Worm (Caenorhabditis elegans): ENCODE results near the gene F57B1.6.

F57B1.6 gene

DNA sequence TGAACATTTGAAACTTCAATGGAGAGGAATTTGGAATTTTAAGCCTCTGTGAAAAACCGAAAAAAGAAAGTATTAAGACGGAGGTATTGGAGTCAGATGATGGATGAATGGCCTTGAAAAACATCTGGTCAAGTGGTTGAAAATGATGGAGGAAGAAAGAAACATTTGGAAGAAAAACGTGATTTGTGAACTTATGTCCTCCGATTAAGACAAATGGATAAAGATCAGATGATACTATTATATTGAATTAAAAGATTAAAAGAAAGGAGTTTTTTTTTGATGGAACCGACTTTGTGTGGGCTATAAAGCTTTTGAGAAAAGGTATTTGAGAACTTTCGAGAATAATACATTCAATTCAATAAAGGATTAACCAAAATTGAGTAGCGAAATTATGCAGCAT, 50.1 kb downstream of the F57B1.6 start:
- TF ChIP-seq nhr-129 (tag; optimal IDR thresholded peaks at IDR 0.05) = peak; percentile 9
- peak in 1 of 2 experiments; percentile 18 for TF ChIP-seq lsy-2 (tag; optimal IDR thresholded peaks at IDR 0.05)
- no peak for TF ChIP-seq sma-3 (GFP tag; optimal IDR thresholded peaks at IDR 0.05)
- peak; percentile 71 for TF ChIP-seq sma-9 (GFP tag; optimal IDR thresholded peaks at IDR 0.05)
- TF ChIP-seq sma-9 (tag; optimal IDR thresholded peaks at IDR 0.05) = no peak
- TF ChIP-seq sem-4 (tag; optimal IDR thresholded peaks at IDR 0.05) = peak; percentile 34
- TF ChIP-seq ztf-1 (GFP tag; conservative IDR thresholded peaks at IDR 0.05) = no peak
- TF ChIP-seq snpc-4 (tag; optimal IDR thresholded peaks at IDR 0.05) = no peak
- peak; percentile 49 for TF ChIP-seq unc-55 (GFP tag; optimal IDR thresholded peaks at IDR 0.05)
- peak; percentile 2 for TF ChIP-seq egl-27 (tag; optimal IDR thresholded peaks at IDR 0.05)
- TF ChIP-seq ztf-4 (tag; optimal IDR thresholded peaks at IDR 0.05) = no peak
- peak; percentile 80 for TF ChIP-seq nhr-25 (tag; optimal IDR thresholded peaks at IDR 0.05)
- no peak for TF ChIP-seq nhr-237 (tag; optimal IDR thresholded peaks at IDR 0.05)

DNA sequence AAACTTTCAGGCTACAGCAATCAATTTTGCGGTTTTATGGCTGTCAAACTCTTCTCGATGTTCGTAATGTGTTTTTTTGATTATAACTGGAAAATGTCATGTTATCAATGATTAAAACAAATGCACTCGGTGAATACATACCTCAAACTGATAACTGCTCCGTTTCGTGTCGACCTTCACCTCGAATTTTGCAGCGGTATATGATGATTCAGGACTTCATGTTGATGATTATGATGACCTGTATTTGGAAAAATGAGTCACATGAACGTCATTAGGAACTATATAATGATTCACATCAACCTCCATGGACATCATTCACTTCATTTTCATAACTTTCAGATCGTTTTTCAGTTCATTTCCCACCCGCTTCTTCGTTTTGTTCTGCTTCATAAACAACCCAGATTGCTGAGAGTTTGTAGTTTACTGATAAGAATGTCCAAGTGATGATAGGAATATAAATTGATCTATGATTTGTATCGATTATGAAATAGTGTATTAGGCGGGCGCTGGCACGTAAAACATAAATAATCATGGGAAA, 53.4 kb downstream of the F57B1.6 start:
- TF ChIP-seq nhr-21 (tag; optimal IDR thresholded peaks at IDR 0.05) (no peak), ama-1 (optimal IDR thresholded peaks at IDR 0.05) (no peak), lin-13 (GFP tag; optimal IDR thresholded peaks at IDR 0.05) (no peak), unc-62 (GFP tag; optimal IDR thresholded peaks at IDR 0.05) (no peak), peb-1 (tag; optimal IDR thresholded peaks at IDR 0.05) (no peak), R02D3.7 (tag; optimal IDR thresholded peaks at IDR 0.05) (no peak), fos-1 (tag; optimal IDR thresholded peaks at IDR 0.05) (peak; percentile 72), lin-39 (tag; optimal IDR thresholded peaks at IDR 0.05) (no peak), nhr-23 (tag; optimal IDR thresholded peaks at IDR 0.05) (no peak), snpc-4 (tag; optimal IDR thresholded peaks at IDR 0.05) (no peak), sma-9 (GFP tag; optimal IDR thresholded peaks at IDR 0.05) (peak; percentile 18), sma-9 (tag; optimal IDR thresholded peaks at IDR 0.05) (no peak), unc-55 (GFP tag; optimal IDR thresholded peaks at IDR 0.05) (no peak), nhr-12 (tag; optimal IDR thresholded peaks at IDR 0.05) (no peak), mab-5 (tag; optimal IDR thresholded peaks at IDR 0.05) (no peak), Y55F3AM.14 (GFP tag; optimal IDR thresholded peaks at IDR 0.05) (no peak)

All from whole organism, L2 larva.